Worm (Caenorhabditis elegans) whole organism, midembryonic: ENCODE results near the gene sec-6.

Experiments used
- T22C8.4 ChIP-seq: fragments of 200-800 bp; sonication (Bioruptor generic); IDR thresholded peaks from 2 replicates; pipeline ENCODE4 v1.3.6; 2022; ENCODE audit warnings: missing genetic modification characterization, missing compliant biosample characterization
- cog-1 ChIP-seq: sonication (generic microtip); optimal IDR thresholded peaks from 2 replicates; lab custom pipeline; 2016; ENCODE audit warnings: missing genetic modification characterization, missing compliant biosample characterization
- flt-1 ChIP-seq: fragments of 200-800 bp; sonication (Bioruptor generic); IDR thresholded peaks from 2 replicates; pipeline ENCODE4 v1.3.6; 2022; ENCODE audit warnings: missing genetic modification characterization, missing compliant biosample characterization
- klf-2 ChIP-seq: fragments of 200-800 bp; sonication (Bioruptor generic); conservative IDR thresholded peaks from 2 replicates; pipeline ENCODE4 v1.3.6; 2022; ENCODE audit warnings: missing genetic modification reagents, missing genetic modification characterization, missing compliant biosample characterization
- med-1 ChIP-seq: sonication (generic microtip); optimal IDR thresholded peaks from 2 replicates; lab custom pipeline; 2017; ENCODE audit warnings: missing genetic modification characterization, mild to moderate bottlenecking, missing compliant biosample characterization, antibody characterized with exemption, missing genetic modification reagents; ENCODE audit not compliant: insufficient read depth
- ref-1 ChIP-seq: fragments of 200-800 bp; sonication (Bioruptor generic); conservative IDR thresholded peaks from 2 replicates; pipeline ENCODE4 v1.3.6; 2022; ENCODE audit warnings: missing genetic modification reagents, missing genetic modification characterization, missing compliant biosample characterization
- tab-1 ChIP-seq: fragments of 200-800 bp; sonication (Bioruptor generic); IDR thresholded peaks from 2 replicates; pipeline ENCODE4 v1.3.6; 2022; ENCODE audit warnings: missing genetic modification characterization, missing compliant biosample characterization
- ztf-23 ChIP-seq: fragments of 200-800 bp; sonication (Bioruptor generic); IDR thresholded peaks from 2 replicates; pipeline ENCODE4 v1.3.6; 2022; ENCODE audit warnings: missing genetic modification reagents, missing genetic modification characterization, missing compliant biosample characterization
- ztf-29 ChIP-seq: fragments of 200-800 bp; sonication (Bioruptor generic); IDR thresholded peaks from 2 replicates; pipeline ENCODE4 v1.3.6; 2022; ENCODE audit warnings: missing genetic modification reagents, missing genetic modification characterization, missing compliant biosample characterization

sec-6 gene

ce11 chrII:5359252-5359651, at the start of gene sec-6:
TSS of gene sec-6 (plus strand) at chrII:5359552.
- TF ChIP-seq med-1 (GFP tag; lab: Kevin White, UChicago), result no peak

ce11 chrII:5309720-5310119, 49.6 kb upstream of the sec-6 start:
- TF ChIP-seq tab-1 (GFP tag; lab: Robert Waterston, UW) (no peak), flt-1 (no peak), klf-2 (GFP tag; lab: Robert Waterston, UW) (no peak), med-1 (GFP tag; lab: Kevin White, UChicago) (no peak), T22C8.4 (GFP tag; lab: Robert Waterston, UW) (no peak), ref-1 (no peak), ztf-29 (GFP tag; lab: Robert Waterston, UW) (no peak), ztf-23 (GFP tag; lab: Robert Waterston, UW) (no peak), cog-1 (tag; lab: Kevin White, UChicago) (no peak)

- TF ChIP-seq klf-2 (GFP tag; lab: Robert Waterston, UW) (no peak), ref-1 (no peak), ztf-29 (GFP tag; lab: Robert Waterston, UW) (no peak)
These were observed 48.6 kb upstream of the sec-6 start for ce11 chrII:5310795-5311194.

- TF ChIP-seq tab-1 (GFP tag; lab: Robert Waterston, UW) (no peak), T22C8.4 (GFP tag; lab: Robert Waterston, UW) (no peak), med-1 (GFP tag; lab: Kevin White, UChicago) (no peak), ref-1 (no peak), cog-1 (tag; lab: Kevin White, UChicago) (no peak), klf-2 (GFP tag; lab: Robert Waterston, UW) (no peak), ztf-23 (GFP tag; lab: Robert Waterston, UW) (no peak), flt-1 (no peak), ztf-29 (GFP tag; lab: Robert Waterston, UW) (no peak)
These were observed 47.6 kb upstream of the sec-6 start, which contains the start of gene gcy-12 for ce11 chrII:5311746-5312145. TSS of gene gcy-12 (plus strand) at chrII:5312046.

ce11 chrII:5320205-5320951, 39.0 kb upstream of the sec-6 start:
- no peak for TF ChIP-seq ztf-29 (GFP tag; lab: Robert Waterston, UW)
- no peak for TF ChIP-seq flt-1
- TF ChIP-seq cog-1 (tag; lab: Kevin White, UChicago), result no peak
- TF ChIP-seq med-1 (GFP tag; lab: Kevin White, UChicago), result no peak
- TF ChIP-seq T22C8.4 (GFP tag; lab: Robert Waterston, UW), result no peak
- TF ChIP-seq ref-1, result no peak
- no peak for TF ChIP-seq ztf-23 (GFP tag; lab: Robert Waterston, UW)
- TF ChIP-seq klf-2 (GFP tag; lab: Robert Waterston, UW), result no peak
- no peak for TF ChIP-seq tab-1 (GFP tag; lab: Robert Waterston, UW)

ce11 chrII:5321718-5322286, 37.5 kb upstream of the sec-6 start:
- TF ChIP-seq cog-1 (tag; lab: Kevin White, UChicago) (peak; percentile 6), ref-1 (no peak)

ce11 chrII:5322732-5323326, 36.5 kb upstream of the sec-6 start, which contains the start of gene vhp-1:
TSS of gene vhp-1 (plus strand) at chrII:5323276.
- TF ChIP-seq tab-1 (GFP tag; lab: Robert Waterston, UW) (no peak), ztf-29 (GFP tag; lab: Robert Waterston, UW) (no peak), med-1 (GFP tag; lab: Kevin White, UChicago) (no peak), ref-1 (no peak)

- TF ChIP-seq med-1 (GFP tag; lab: Kevin White, UChicago) (no peak), tab-1 (GFP tag; lab: Robert Waterston, UW) (no peak), ztf-23 (GFP tag; lab: Robert Waterston, UW) (no peak), cog-1 (tag; lab: Kevin White, UChicago) (no peak), ztf-29 (GFP tag; lab: Robert Waterston, UW) (no peak), ref-1 (no peak), klf-2 (GFP tag; lab: Robert Waterston, UW) (no peak), T22C8.4 (GFP tag; lab: Robert Waterston, UW) (no peak), flt-1 (no peak)
These were observed 35.6 kb upstream of the sec-6 start for ce11 chrII:5323773-5324172.

ce11 chrII:5324653-5325052, 34.7 kb upstream of the sec-6 start:
- TF ChIP-seq tab-1 (GFP tag; lab: Robert Waterston, UW), result no peak
- no peak for TF ChIP-seq ztf-29 (GFP tag; lab: Robert Waterston, UW)
- TF ChIP-seq med-1 (GFP tag; lab: Kevin White, UChicago), result no peak
- no peak for TF ChIP-seq ref-1
- TF ChIP-seq cog-1 (tag; lab: Kevin White, UChicago), result no peak
- no peak for TF ChIP-seq ztf-23 (GFP tag; lab: Robert Waterston, UW)
- no peak for TF ChIP-seq T22C8.4 (GFP tag; lab: Robert Waterston, UW)
